Fruit fly (Drosophila melanogaster): ENCODE measurements around the gene TotF.
A peak's percentile ranks its signal among the peaks of the same experiment; 100 is the strongest.

The TotF gene

dm6 chr2L:19898540-19899300 lies 13.5 kb downstream of the TotF start:
- peak; percentile 37 for TF ChIP-seq Oli (tag; optimal IDR thresholded peaks at IDR 0.05)
- peak; percentile 2 for TF ChIP-seq jing (GFP tag; optimal IDR thresholded peaks at IDR 0.05)
- peak; percentile 2 for TF ChIP-seq CG14710 (tag; optimal IDR thresholded peaks at IDR 0.05)
- TF ChIP-seq psq (GFP tag; optimal IDR thresholded peaks at IDR 0.05) = no peak
- TF ChIP-seq D19A (tag; optimal IDR thresholded peaks at IDR 0.05) = peak; percentile 7
- TF ChIP-seq Antp (GFP tag; optimal IDR thresholded peaks at IDR 0.05) = no peak
- TF ChIP-seq cwo (GFP tag; optimal IDR thresholded peaks at IDR 0.05) = peak; percentile 92
- no peak for TF ChIP-seq Trl (optimal IDR thresholded peaks at IDR 0.05)
- no peak for TF ChIP-seq Trl (GFP tag; optimal IDR thresholded peaks at IDR 0.05)
- no peak for TF ChIP-seq dpn (GFP tag; optimal IDR thresholded peaks at IDR 0.05)
- no peak for TF ChIP-seq Dp (GFP tag; optimal IDR thresholded peaks at IDR 0.05)
- TF ChIP-seq org-1 (GFP tag; optimal IDR thresholded peaks at IDR 0.05) = no peak
- TF ChIP-seq CG14050 (GFP tag; IDR thresholded peaks at IDR 0.05) = 0 out of 3 replicates have a peak, but pooled peaks have one; percentile 16
- TF ChIP-seq C15 (GFP tag; IDR thresholded peaks at IDR 0.05) = no peak
- TF ChIP-seq CG3838 (GFP tag; optimal IDR thresholded peaks at IDR 0.05) = no peak
- TF ChIP-seq az2 (GFP tag; optimal IDR thresholded peaks at IDR 0.05) = no peak
- no peak for TF ChIP-seq prd (optimal IDR thresholded peaks at IDR 0.05)
- peak; percentile 23; the same call in 1 of the 3 replicates for TF ChIP-seq prd (GFP tag; IDR thresholded peaks at IDR 0.05)
- TF ChIP-seq phol (tag; optimal IDR thresholded peaks at IDR 0.05) = peak; percentile 48
- no peak for TF ChIP-seq HLHmδ (GFP tag; optimal IDR thresholded peaks at IDR 0.05)
- no peak for TF ChIP-seq gt (GFP tag; IDR thresholded peaks at IDR 0.05)
- TF ChIP-seq CG10979 (tag; optimal IDR thresholded peaks at IDR 0.05) = peak; percentile 20
- peak; percentile 20 for TF ChIP-seq Ssrp (tag; optimal IDR thresholded peaks at IDR 0.05)
- peak; percentile 4 for TF ChIP-seq CG17359 (tag; optimal IDR thresholded peaks at IDR 0.05)
- TF ChIP-seq amos (GFP tag; IDR thresholded peaks at IDR 0.05; ENCODE audit: partially characterized antibody) = no peak
- no peak for TF ChIP-seq jigr1 (GFP tag; IDR thresholded peaks at IDR 0.05)
- TF ChIP-seq sisA (GFP tag; IDR thresholded peaks at IDR 0.05) = peak; percentile 29; the same call in 1 of the 2 replicates
- TF ChIP-seq chn (GFP tag; optimal IDR thresholded peaks at IDR 0.05) = no peak
- TF ChIP-seq fd96Cb (tag; optimal IDR thresholded peaks at IDR 0.05) = peak; percentile 4
- TF ChIP-seq CG1602 (GFP tag; optimal IDR thresholded peaks at IDR 0.05) = no peak
- TF ChIP-seq CG2712 (tag; optimal IDR thresholded peaks at IDR 0.05) = peak; percentile 29
- TF ChIP-seq eve (GFP tag; optimal IDR thresholded peaks at IDR 0.05) = peak in 1 of 2 experiments; percentile 86
- TF ChIP-seq Med (GFP tag) = peak; percentile 41
- TF ChIP-seq Xbp1 (GFP tag; optimal IDR thresholded peaks at IDR 0.05) = peak; percentile 7
- TF ChIP-seq shn (GFP tag; optimal IDR thresholded peaks at IDR 0.05) = peak; percentile 7
- peak; percentile 31 for TF ChIP-seq CG1603 (tag; optimal IDR thresholded peaks at IDR 0.05)
- TF ChIP-seq bsh (GFP tag; optimal IDR thresholded peaks at IDR 0.05) = peak in 1 of 2 experiments; percentile 25
- no peak for TF ChIP-seq Jarid2 (GFP tag; optimal IDR thresholded peaks at IDR 0.05)
- TF ChIP-seq CG31441 (GFP tag; IDR thresholded peaks at IDR 0.05) = peak; percentile 34; the same call in 1 of the 2 replicates
- TF ChIP-seq gem (tag; optimal IDR thresholded peaks at IDR 0.05) = peak; percentile 38
- TF ChIP-seq Eip74EF (GFP tag; optimal IDR thresholded peaks at IDR 0.05) = peak in 1 of 2 experiments; percentile 29
- peak; percentile 84 for TF ChIP-seq crol (GFP tag; IDR thresholded peaks at IDR 0.05)
- TF ChIP-seq Hr51 (GFP tag; optimal IDR thresholded peaks at IDR 0.05) = peak in 1 of 2 experiments; percentile 29
- no peak for TF ChIP-seq mirr (GFP tag; optimal IDR thresholded peaks at IDR 0.05)
- no peak for TF ChIP-seq CG14014 (GFP tag; IDR thresholded peaks at IDR 0.05)
- TF ChIP-seq dmrt99B (tag; optimal IDR thresholded peaks at IDR 0.05) = peak; percentile 41
- TF ChIP-seq CG1792 (GFP tag; optimal IDR thresholded peaks at IDR 0.05) = no peak
- no peak for TF ChIP-seq slou (GFP tag; optimal IDR thresholded peaks at IDR 0.05)
- no peak for TF ChIP-seq ase (GFP tag; IDR thresholded peaks at IDR 0.05)

Data from whole organism, embryonic.